Fruit fly (Drosophila melanogaster): Measurements from ENCODE around the gene CG15628.

Gene CG15628

dm6 chr2L:4838494-4839320 lies 17.1 kb downstream of the CG15628 start (continued):
- TF ChIP-seq twi (tag; optimal IDR thresholded peaks at IDR 0.05): no peak
- no peak for TF ChIP-seq fd102C (GFP tag; optimal IDR thresholded peaks at IDR 0.05)
- no peak for TF ChIP-seq kay (GFP tag; optimal IDR thresholded peaks at IDR 0.05)
- TF ChIP-seq maf-S (GFP tag; optimal IDR thresholded peaks at IDR 0.05): peak; percentile 10
- no peak for TF ChIP-seq CG4854 (GFP tag; optimal IDR thresholded peaks at IDR 0.05)
- no peak for TF ChIP-seq her (GFP tag; optimal IDR thresholded peaks at IDR 0.05)
- no peak for TF ChIP-seq en (GFP tag; optimal IDR thresholded peaks at IDR 0.05)
- no peak for TF ChIP-seq CG10267 (tag; optimal IDR thresholded peaks at IDR 0.05)
- TF ChIP-seq E2f1 (GFP tag; IDR thresholded peaks at IDR 0.05): no peak
- peak; percentile 28 for TF ChIP-seq sug (tag; optimal IDR thresholded peaks at IDR 0.05)
- TF ChIP-seq CG6272 (GFP tag; IDR thresholded peaks at IDR 0.05): no peak
- no peak for TF ChIP-seq CG4820 (GFP tag; optimal IDR thresholded peaks at IDR 0.05)
- no peak for TF ChIP-seq dpn (GFP tag; optimal IDR thresholded peaks at IDR 0.05)
- peak in 1 of 2 experiments; percentile 4 for TF ChIP-seq Pdp1 (GFP tag; optimal IDR thresholded peaks at IDR 0.05)
- TF ChIP-seq Hr78 (GFP tag; optimal IDR thresholded peaks at IDR 0.05): no peak
- no peak for TF ChIP-seq Hr51 (GFP tag; optimal IDR thresholded peaks at IDR 0.05)
- no peak for TF ChIP-seq CG5245 (GFP tag; optimal IDR thresholded peaks at IDR 0.05)
- TF ChIP-seq al (GFP tag; IDR thresholded peaks at IDR 0.05): no peak
- TF ChIP-seq CG7987 (GFP tag; optimal IDR thresholded peaks at IDR 0.05): peak; percentile 70
- no peak for TF ChIP-seq chm (GFP tag; IDR thresholded peaks at IDR 0.05)
- no peak for TF ChIP-seq usp (GFP tag; optimal IDR thresholded peaks at IDR 0.05)
- no peak for TF ChIP-seq gcm2 (GFP tag; optimal IDR thresholded peaks at IDR 0.05)
- TF ChIP-seq CG13123 (GFP tag; optimal IDR thresholded peaks at IDR 0.05): no peak
- no peak for TF ChIP-seq scrt (GFP tag; optimal IDR thresholded peaks at IDR 0.05)
- no peak for TF ChIP-seq Lhr (GFP tag; optimal IDR thresholded peaks at IDR 0.05)
- no peak for TF ChIP-seq CG13624 (GFP tag; optimal IDR thresholded peaks at IDR 0.05)
- TF ChIP-seq sim (GFP tag; IDR thresholded peaks at IDR 0.05): no peak
- TF ChIP-seq Side (GFP tag; optimal IDR thresholded peaks at IDR 0.05): no peak
- TF ChIP-seq BtbVII (GFP tag; optimal IDR thresholded peaks at IDR 0.05): no peak
- no peak for TF ChIP-seq run (tag; optimal IDR thresholded peaks at IDR 0.05)
- TF ChIP-seq CG1024 (GFP tag; IDR thresholded peaks at IDR 0.05): no peak
- TF ChIP-seq cg (GFP tag; optimal IDR thresholded peaks at IDR 0.05): peak; percentile 74
- TF ChIP-seq fd3F (GFP tag; optimal IDR thresholded peaks at IDR 0.05): no peak
- no peak for TF ChIP-seq CG14050 (GFP tag; IDR thresholded peaks at IDR 0.05)
- no peak for TF ChIP-seq NfI (GFP tag; optimal IDR thresholded peaks at IDR 0.05)
- peak; percentile 42 for TF ChIP-seq CG14710 (tag; optimal IDR thresholded peaks at IDR 0.05)
- TF ChIP-seq jing (GFP tag; optimal IDR thresholded peaks at IDR 0.05): no peak
- TF ChIP-seq crol (GFP tag; IDR thresholded peaks at IDR 0.05): peak; percentile 56; the same call in 1 of the 2 replicates
- peak; percentile 36; the same call in 1 of the 2 replicates for TF ChIP-seq sens-2 (GFP tag; IDR thresholded peaks at IDR 0.05)
- no peak for TF ChIP-seq Ets97D (GFP tag; optimal IDR thresholded peaks at IDR 0.05)
- TF ChIP-seq BEAF-32 (GFP tag; optimal IDR thresholded peaks at IDR 0.05): no peak
- TF ChIP-seq HmgD (GFP tag; optimal IDR thresholded peaks at IDR 0.05): no peak
- TF ChIP-seq ap (GFP tag; IDR thresholded peaks at IDR 0.05): peak; percentile 35; the same call in 1 of the 2 replicates
- peak; percentile 19 for TF ChIP-seq PHDP (tag; optimal IDR thresholded peaks at IDR 0.05)
- no peak for TF ChIP-seq schlank (tag; optimal IDR thresholded peaks at IDR 0.05)
- peak; percentile 51 for TF ChIP-seq CG31365 (tag; optimal IDR thresholded peaks at IDR 0.05)
- TF ChIP-seq CG9609 (GFP tag; optimal IDR thresholded peaks at IDR 0.05): no peak
- no peak for TF ChIP-seq nmo (GFP tag; optimal IDR thresholded peaks at IDR 0.05)
- TF ChIP-seq CG9876 (GFP tag; optimal IDR thresholded peaks at IDR 0.05): no peak
